Fruit fly (Drosophila melanogaster): ENCODE results near the gene Mcm2.

Mcm2 gene

dm6 chr3R:8240302-8240682 lies 24.5 kb upstream of the Mcm2 start, which contains the start of gene Ada2b (continued):
- no peak for TF ChIP-seq CG4854 (GFP tag; optimal IDR thresholded peaks at IDR 0.05)
- TF ChIP-seq gsb-n (tag; optimal IDR thresholded peaks at IDR 0.05): no peak
- no peak for TF ChIP-seq Hr39 (optimal IDR thresholded peaks at IDR 0.05)
- no peak for TF ChIP-seq CG15011 (GFP tag; optimal IDR thresholded peaks at IDR 0.05)
- TF ChIP-seq ATbp (GFP tag; optimal IDR thresholded peaks at IDR 0.05): no peak
- no peak for TF ChIP-seq CG8290 (GFP tag; optimal IDR thresholded peaks at IDR 0.05)
- TF ChIP-seq CG8290 (tag; optimal IDR thresholded peaks at IDR 0.05): peak in 1 of 2 experiments; percentile 23
- TF ChIP-seq Aef1 (GFP tag; IDR thresholded peaks at IDR 0.05): no peak
- TF ChIP-seq CG6175 (GFP tag; IDR thresholded peaks at IDR 0.05): no peak
- no peak for TF ChIP-seq CG10267 (tag; optimal IDR thresholded peaks at IDR 0.05)
- TF ChIP-seq corto (GFP tag; optimal IDR thresholded peaks at IDR 0.05): no peak
- peak; percentile 49; the same call in 2 of the 3 replicates for TF ChIP-seq CG34422 (GFP tag; IDR thresholded peaks at IDR 0.05)
- peak; percentile 34; the same call in 1 of the 3 replicates for TF ChIP-seq CG6791 (GFP tag; IDR thresholded peaks at IDR 0.05; ENCODE audit: partially characterized antibody)
- TF ChIP-seq kay (GFP tag; optimal IDR thresholded peaks at IDR 0.05): no peak
- peak; percentile 93 for TF ChIP-seq Sry-β (GFP tag; optimal IDR thresholded peaks at IDR 0.05)
- TF ChIP-seq cg (GFP tag; optimal IDR thresholded peaks at IDR 0.05): peak; percentile 86
- TF ChIP-seq klu (GFP tag; IDR thresholded peaks at IDR 0.05): no peak
- TF ChIP-seq wek (GFP tag; optimal IDR thresholded peaks at IDR 0.05): no peak
- peak; percentile 32 for TF ChIP-seq CG1603 (tag; optimal IDR thresholded peaks at IDR 0.05)
- TF ChIP-seq Kr (GFP tag; optimal IDR thresholded peaks at IDR 0.05): no peak
- no peak for TF ChIP-seq Dad (GFP tag; optimal IDR thresholded peaks at IDR 0.05)
- no peak for TF ChIP-seq peb (GFP tag; IDR thresholded peaks at IDR 0.05)
- TF ChIP-seq Max (GFP tag; optimal IDR thresholded peaks at IDR 0.05): no peak
- TF ChIP-seq Bdp1 (GFP tag; optimal IDR thresholded peaks at IDR 0.05): no peak
- no peak; the same call in 3 of the 4 replicates for TF ChIP-seq Gug (GFP tag; IDR thresholded peaks at IDR 0.05)
- no peak for TF ChIP-seq dimm (GFP tag; IDR thresholded peaks at IDR 0.05)
- TF ChIP-seq CG13296 (GFP tag; optimal IDR thresholded peaks at IDR 0.05): no peak
- no peak for TF ChIP-seq Stat92E (GFP tag; optimal IDR thresholded peaks at IDR 0.05)
- TF ChIP-seq Fer2 (tag; optimal IDR thresholded peaks at IDR 0.05): no peak
- no peak for TF ChIP-seq Side (GFP tag; optimal IDR thresholded peaks at IDR 0.05)
- TF ChIP-seq zf30C (GFP tag; optimal IDR thresholded peaks at IDR 0.05): no peak
- no peak for TF ChIP-seq CG32772 (GFP tag; IDR thresholded peaks at IDR 0.05)
- no peak for TF ChIP-seq CG15601 (tag; optimal IDR thresholded peaks at IDR 0.05)
- no peak for TF ChIP-seq CG2199 (GFP tag; IDR thresholded peaks at IDR 0.05)
- no peak for TF ChIP-seq schlank (tag; optimal IDR thresholded peaks at IDR 0.05)
- TF ChIP-seq CG8478 (optimal IDR thresholded peaks at IDR 0.05): no peak
- TF ChIP-seq stwl (tag; optimal IDR thresholded peaks at IDR 0.05): peak; percentile 57
- no peak for TF ChIP-seq CG11560 (tag; IDR thresholded peaks at IDR 0.05)
- TF ChIP-seq D19B (GFP tag; optimal IDR thresholded peaks at IDR 0.05): no peak
- TF ChIP-seq D19A (tag; optimal IDR thresholded peaks at IDR 0.05): no peak
- TF ChIP-seq CG2202 (tag; optimal IDR thresholded peaks at IDR 0.05): no peak
- TF ChIP-seq CG12236 (GFP tag; optimal IDR thresholded peaks at IDR 0.05): no peak
- TF ChIP-seq yki (optimal IDR thresholded peaks at IDR 0.05): no peak
- no peak for TF ChIP-seq gsb (GFP tag; IDR thresholded peaks at IDR 0.05)
- TF ChIP-seq CG4404 (GFP tag; IDR thresholded peaks at IDR 0.05): no peak
- TF ChIP-seq CG10366 (GFP tag; IDR thresholded peaks at IDR 0.05): no peak
- TF ChIP-seq phol (tag; optimal IDR thresholded peaks at IDR 0.05): peak; percentile 99
- no peak for TF ChIP-seq CG10462 (GFP tag; optimal IDR thresholded peaks at IDR 0.05)
- no peak for TF ChIP-seq HmgD (GFP tag; optimal IDR thresholded peaks at IDR 0.05)
- TF ChIP-seq Ets65A (GFP tag): no peak
- TF ChIP-seq CG6654 (GFP tag; optimal IDR thresholded peaks at IDR 0.05): no peak
- no peak for TF ChIP-seq Fer1 (GFP tag; optimal IDR thresholded peaks at IDR 0.05)
- no peak for TF ChIP-seq Blimp-1 (GFP tag; optimal IDR thresholded peaks at IDR 0.05)
- no peak for TF ChIP-seq kah (GFP tag; optimal IDR thresholded peaks at IDR 0.05)

Data from whole organism, embryonic.